Worm (Caenorhabditis elegans) whole organism, L4/young adult: ENCODE data around the gene F55E10.1.

Experiments
- W03F9.2 ChIP-seq: fragments of 150-350 bp; optimal IDR thresholded peaks from 2 replicates; lab custom pipeline; 2014; ENCODE audit warnings: missing biosample characterization, missing genetic modification characterization
- dao-5 ChIP-seq: sonication (generic microtip); optimal IDR thresholded peaks from 2 replicates; lab custom pipeline; 2016; ENCODE audit warnings: missing genotype, missing genetic modification characterization, moderate library complexity, missing compliant biosample characterization
- him-1 ChIP-seq: sonication (generic microtip); optimal IDR thresholded peaks from 2 replicates; lab custom pipeline; 2016; ENCODE audit warnings: missing genotype, missing genetic modification reagents, missing genetic modification characterization, missing compliant biosample characterization

DNA sequence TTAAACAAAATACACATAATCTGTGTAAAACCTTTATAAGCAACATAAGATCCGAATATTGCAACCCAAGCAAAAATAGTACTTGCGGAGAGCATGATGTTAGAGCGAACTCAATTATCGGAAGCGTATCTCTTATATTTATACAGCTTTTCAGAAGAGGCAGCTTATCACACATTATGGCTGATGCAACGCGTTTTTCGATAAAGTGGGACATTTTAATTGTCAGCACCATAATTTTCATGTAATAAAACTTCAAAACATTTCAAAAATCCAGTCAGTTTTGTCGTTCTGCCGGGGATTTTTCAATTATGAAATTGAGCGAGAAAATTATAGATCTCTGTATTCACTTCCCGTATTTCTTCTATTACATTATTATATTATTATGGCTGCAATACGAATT lies 4.5 kb downstream of the F55E10.1 start, which contains the start of gene drd-5:
- TF ChIP-seq dao-5 (no peak), W03F9.2 (tag; lab: Kevin White, UChicago) (no peak), him-1 (no peak)
